Worm (Caenorhabditis elegans): ENCODE measurements around the gene srx-31.

- TF ChIP-seq scrt-1 (GFP tag; IDR thresholded peaks at IDR 0.05) (no peak), F13C5.2 (tag; optimal IDR thresholded peaks at IDR 0.05) (no peak), ceh-13 (GFP tag; optimal IDR thresholded peaks at IDR 0.05) (no peak), ama-1 (optimal IDR thresholded peaks at IDR 0.05) (no peak), tbx-37 (GFP tag; conservative IDR thresholded peaks at IDR 0.05) (no peak), pes-1 (GFP tag; IDR thresholded peaks at IDR 0.05) (no peak), flt-1 (GFP tag; IDR thresholded peaks at IDR 0.05) (no peak), aly-1 (tag; optimal IDR thresholded peaks at IDR 0.05) (no peak), hmbx-1 (tag; optimal IDR thresholded peaks at IDR 0.05) (no peak), tbx-11 (GFP tag; IDR thresholded peaks at IDR 0.05) (no peak)
Measured at ce11 chrV:774341-774740, 48.5 kb downstream of the srx-31 start.
